Worm (Caenorhabditis elegans) whole organism, L1 larva: ENCODE data around the gene C14B1.3.

Source experiments
- C34B4.2 ChIP-seq: sonication (generic microtip); optimal IDR thresholded peaks from 2 replicates; lab custom pipeline; 2017; ENCODE audit warnings: mild to moderate bottlenecking, missing genetic modification characterization, missing compliant biosample characterization
- alr-1 ChIP-seq: fragments of 200-800 bp; sonication (Bioruptor generic); optimal IDR thresholded peaks from 2 replicates; lab custom pipeline; 2018; ENCODE audit warnings: borderline replicate concordance, mild to moderate bottlenecking, missing genetic modification characterization, missing compliant biosample characterization
- aly-2 ChIP-seq: fragments of 150-350 bp; optimal IDR thresholded peaks from 2 replicates; lab custom pipeline; 2014; ENCODE audit warnings: missing biosample characterization, missing genetic modification characterization
- ceh-82 ChIP-seq, 3 experiments: fragments of 150-350 bp in 1 of 3; sonication (generic microtip) in 2 of 3; optimal IDR thresholded peaks; 2 replicates each; lab custom pipeline; 2014 to 2017; ENCODE audit warnings: missing biosample characterization in 3 of 3, missing genetic modification characterization in 3 of 3
- dpl-1 ChIP-seq, 3 experiments: fragments of 150-350 bp in 2 of 3; sonication (generic microtip) in 1 of 3; optimal IDR thresholded peaks; 2 replicates each; lab custom pipeline; 2014 to 2017; ENCODE audit warnings: missing biosample characterization in 3 of 3, missing genetic modification characterization in 3 of 3, missing genetic modification reagents in 3 of 3
- efl-3 ChIP-seq: fragments of 200-800 bp; sonication (Bioruptor generic); optimal IDR thresholded peaks from 2 replicates; lab custom pipeline; 2018; ENCODE audit warnings: mild to moderate bottlenecking, missing genetic modification characterization, missing compliant biosample characterization
- egl-27 ChIP-seq, 2 experiments: fragments of 150-350 bp in 1 of 2; sonication (generic microtip); optimal IDR thresholded peaks; 3 replicates each; lab custom pipeline; 2017 to 2018; ENCODE audit warnings: missing biosample characterization in 2 of 2, missing genetic modification characterization in 2 of 2, missing genetic modification reagents in 2 of 2
- elt-2 ChIP-seq: sonication (generic microtip); optimal IDR thresholded peaks from 2 replicates; lab custom pipeline; 2016; ENCODE audit warnings: missing genetic modification characterization, mild to moderate bottlenecking, inconsistent platforms, missing compliant biosample characterization, missing genetic modification reagents
- elt-3 ChIP-seq, 6 experiments: fragments of 150-350 bp in 1 of 6; sonication (generic microtip); optimal IDR thresholded peaks; 2 replicates each; lab custom pipeline; 2017 to 2018; ENCODE audit warnings: missing biosample characterization in 6 of 6, missing genetic modification characterization in 6 of 6, inconsistent platforms in 1 of 6
- fkh-8 ChIP-seq: sonication (generic microtip); optimal IDR thresholded peaks from 2 replicates; lab custom pipeline; 2016; ENCODE audit warnings: mild to moderate bottlenecking, missing genetic modification characterization, missing compliant biosample characterization
- isw-1 ChIP-seq: fragments of 200-800 bp; sonication (Bioruptor generic); IDR thresholded peaks from 2 replicates; pipeline ENCODE4 v1.3.6; 2022; ENCODE audit warnings: missing genetic modification characterization, missing compliant biosample characterization
- jun-1 ChIP-seq: fragments of 150-350 bp; optimal IDR thresholded peaks from 2 replicates; lab custom pipeline; 2014; ENCODE audit warnings: missing biosample characterization, missing genetic modification reagents, missing genetic modification characterization
- lin-13 ChIP-seq: fragments of 150-350 bp; optimal IDR thresholded peaks from 2 replicates; lab custom pipeline; 2014; ENCODE audit warnings: missing biosample characterization, missing genetic modification reagents, missing genetic modification characterization
- lin-14 ChIP-seq: fragments of 200-800 bp; sonication (Bioruptor generic); optimal IDR thresholded peaks from 2 replicates; lab custom pipeline; 2018; ENCODE audit warnings: mild to moderate bottlenecking, missing genetic modification characterization, moderate library complexity, missing compliant biosample characterization
- lin-15B ChIP-seq: fragments of 150-350 bp; sonication (generic microtip); optimal IDR thresholded peaks from 3 replicates; lab custom pipeline; 2014; ENCODE audit warnings: missing biosample characterization, missing genetic modification characterization
- lin-35 ChIP-seq, 2 experiments: fragments of 150-350 bp; optimal IDR thresholded peaks; 2 replicates each; lab custom pipeline; 2014; ENCODE audit warnings: missing biosample characterization in 2 of 2, missing genetic modification characterization in 2 of 2, missing genetic modification reagents in 2 of 2
- lin-39 ChIP-seq: fragments of 150-350 bp; optimal IDR thresholded peaks from 2 replicates; lab custom pipeline; 2014; ENCODE audit warnings: missing biosample characterization, missing genetic modification reagents, missing genetic modification characterization
- lir-3 ChIP-seq: sonication (generic microtip); optimal IDR thresholded peaks from 2 replicates; lab custom pipeline; 2016; ENCODE audit warnings: mild to moderate bottlenecking, missing genetic modification characterization, moderate library complexity, missing compliant biosample characterization; ENCODE audit not compliant: poor library complexity
- lsy-2 ChIP-seq, 2 experiments: fragments of 150-350 bp; optimal IDR thresholded peaks; 2 replicates each; lab custom pipeline; 2014; ENCODE audit warnings: missing biosample characterization in 2 of 2, missing genetic modification characterization in 2 of 2
- mdl-1 ChIP-seq, 2 experiments: fragments of 150-350 bp; optimal IDR thresholded peaks; 2 replicates each; lab custom pipeline; 2014 to 2017; ENCODE audit warnings: missing biosample characterization in 2 of 2, missing genetic modification characterization in 2 of 2, inconsistent platforms in 1 of 2
- nhr-11 ChIP-seq: fragments of 150-350 bp; optimal IDR thresholded peaks from 2 replicates; lab custom pipeline; 2014; ENCODE audit warnings: missing biosample characterization, missing genetic modification characterization
- nhr-19 ChIP-seq: fragments of 200-800 bp; sonication (Bioruptor generic); conservative IDR thresholded peaks from 2 replicates; pipeline ENCODE4 v1.3.6; 2022; ENCODE audit warnings: missing genetic modification characterization, missing compliant biosample characterization
- nhr-237 ChIP-seq: fragments of 150-350 bp; optimal IDR thresholded peaks from 2 replicates; lab custom pipeline; 2014; ENCODE audit warnings: missing biosample characterization, missing genetic modification characterization
- nhr-76 ChIP-seq: sonication (generic microtip); optimal IDR thresholded peaks from 2 replicates; lab custom pipeline; 2017; ENCODE audit warnings: missing biosample characterization, missing genetic modification characterization
- nhr-84 ChIP-seq: sonication (generic microtip); optimal IDR thresholded peaks from 2 replicates; lab custom pipeline; 2017; ENCODE audit warnings: missing biosample characterization, missing genetic modification characterization
- nhr-85 ChIP-seq: sonication (generic microtip); peaks from one replicate; lab custom pipeline; 2016; ENCODE audit warnings: missing genetic modification characterization, inconsistent platforms, missing compliant biosample characterization
- nhr-90 ChIP-seq: sonication (generic microtip); optimal IDR thresholded peaks from 2 replicates; lab custom pipeline; 2016; ENCODE audit warnings: mild to moderate bottlenecking, missing genetic modification characterization, missing compliant biosample characterization; ENCODE audit not compliant: poor library complexity
- pag-3 ChIP-seq: sonication (generic microtip); optimal IDR thresholded peaks from 2 replicates; lab custom pipeline; 2017; ENCODE audit warnings: missing genetic modification characterization, mild to moderate bottlenecking, missing compliant biosample characterization, antibody characterized with exemption, borderline replicate concordance; ENCODE audit not compliant: insufficient read depth
- pqm-1 ChIP-seq: sonication (generic microtip); optimal IDR thresholded peaks from 3 replicates; lab custom pipeline; 2017; ENCODE audit warnings: missing biosample characterization, missing genetic modification characterization
- rnt-1 ChIP-seq: sonication (generic microtip); optimal IDR thresholded peaks from 2 replicates; lab custom pipeline; 2016; ENCODE audit warnings: mild to moderate bottlenecking, missing genetic modification characterization, moderate library complexity, missing compliant biosample characterization
- snu-23 ChIP-seq: sonication (generic microtip); optimal IDR thresholded peaks from 2 replicates; lab custom pipeline; 2016; ENCODE audit warnings: missing genetic modification characterization, missing compliant biosample characterization
- sox-4 ChIP-seq: sonication (generic microtip); optimal IDR thresholded peaks from 2 replicates; lab custom pipeline; 2016; ENCODE audit warnings: missing genetic modification characterization, missing compliant biosample characterization
- tbx-2 ChIP-seq: sonication (generic microtip); optimal IDR thresholded peaks from 2 replicates; lab custom pipeline; 2016; ENCODE audit warnings: missing genetic modification characterization, missing compliant biosample characterization
- tlp-1 ChIP-seq: fragments of 150-350 bp; optimal IDR thresholded peaks from 2 replicates; lab custom pipeline; 2014; ENCODE audit warnings: missing biosample characterization, missing genetic modification characterization
- zag-1 ChIP-seq: fragments of 150-350 bp; optimal IDR thresholded peaks from 2 replicates; lab custom pipeline; 2014; ENCODE audit warnings: missing biosample characterization, missing genetic modification characterization
- ztf-11 ChIP-seq, 2 experiments: sonication (generic microtip); optimal IDR thresholded peaks; 2 replicates each; lab custom pipeline; 2016 to 2017; ENCODE audit warnings: missing genetic modification characterization in 2 of 2, missing biosample characterization in 1 of 2, missing compliant biosample characterization in 1 of 2
- ztf-4 ChIP-seq: fragments of 150-350 bp; optimal IDR thresholded peaks from 2 replicates; lab custom pipeline; 2014; ENCODE audit warnings: missing biosample characterization, missing genetic modification characterization

The C14B1.3 gene

DNA sequence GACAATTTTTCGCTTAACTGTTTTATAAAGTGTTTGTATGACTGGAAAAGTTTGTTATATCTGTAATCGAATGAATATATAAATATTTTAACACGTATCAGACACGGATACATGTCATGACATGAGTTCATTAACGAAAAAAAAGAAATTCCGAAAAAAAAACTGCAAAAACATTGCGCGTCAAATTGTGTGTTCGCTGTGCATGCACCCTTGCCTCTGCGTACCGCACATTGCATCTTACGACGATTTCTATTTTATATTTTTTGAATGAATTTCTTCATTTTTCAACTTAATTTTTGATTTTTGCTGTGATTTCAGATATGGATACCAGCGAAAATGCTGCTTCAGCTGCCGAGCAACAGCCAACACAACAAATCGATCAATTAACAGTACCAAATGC is 1.6 kb downstream of the C14B1.3 start, which contains the start of gene wdr-5.1 (continued):
- peak; percentile 46 for TF ChIP-seq snu-23 (GFP tag; lab: Kevin White, UChicago)
- TF ChIP-seq isw-1 (GFP tag; lab: Robert Waterston, UW) = no peak
- no peak for TF ChIP-seq nhr-19
- no peak for TF ChIP-seq nhr-76 (tag; lab: Kevin White, UChicago)
- no peak for TF ChIP-seq lir-3
- no peak for TF ChIP-seq efl-3 (GFP tag; lab: Kevin White, UChicago)
- peak in 1 of 3 experiments; percentile 22 for TF ChIP-seq ceh-82 (tag; optimal IDR thresholded peaks at IDR 0.05; lab: Kevin White, UChicago)
- TF ChIP-seq aly-2 (tag; lab: Kevin White, UChicago) = no peak
- TF ChIP-seq lin-14 (GFP tag; lab: Kevin White, UChicago) = no peak
- no peak for TF ChIP-seq ztf-11 (tag; optimal IDR thresholded peaks at IDR 0.05; lab: Kevin White, UChicago)
- TF ChIP-seq pag-3 (tag; lab: Kevin White, UChicago) = no peak
- TF ChIP-seq lin-35 (GFP tag; optimal IDR thresholded peaks at IDR 0.05; lab: Kevin White, UChicago) = peak; percentile 21 to 47
- peak; percentile 31 to 62 for TF ChIP-seq lsy-2 (tag; optimal IDR thresholded peaks at IDR 0.05; lab: Kevin White, UChicago)
- TF ChIP-seq dpl-1 (GFP tag; optimal IDR thresholded peaks at IDR 0.05; lab: Kevin White, UChicago) = peak in 2 of 3 experiments; percentile 37 to 60

ce11 chrIII:3706586-3706985 is 3.2 kb downstream of the C14B1.3 start, which contains the start of gene dph-1:
Gene dph-1, plus strand, starts transcription at chrIII:3706886.
- TF ChIP-seq nhr-237 (tag; lab: Kevin White, UChicago) (no peak), jun-1 (tag; lab: Kevin White, UChicago) (no peak), elt-3 (tag; optimal IDR thresholded peaks at IDR 0.05; lab: Kevin White, UChicago) (no peak), egl-27 (tag; optimal IDR thresholded peaks at IDR 0.05; lab: Kevin White, UChicago) (no peak), pqm-1 (tag; lab: Kevin White, UChicago) (no peak), alr-1 (tag; lab: Kevin White, UChicago) (no peak), lin-39 (tag; lab: Kevin White, UChicago) (no peak), nhr-11 (no peak), isw-1 (GFP tag; lab: Robert Waterston, UW) (no peak), lin-15B (tag; lab: Kevin White, UChicago) (no peak), rnt-1 (tag; lab: Kevin White, UChicago) (no peak), tlp-1 (tag; lab: Kevin White, UChicago) (no peak), lin-13 (GFP tag; lab: Kevin White, UChicago) (no peak), zag-1 (tag; lab: Kevin White, UChicago) (no peak), sox-4 (tag; lab: Kevin White, UChicago) (no peak), ztf-4 (tag; lab: Kevin White, UChicago) (no peak)
- TF ChIP-seq, all 84 proteins: peak for 0

ce11 chrIII:3709030-3709429 is 5.7 kb downstream of the C14B1.3 start, which contains the start of gene alkb-8:
Gene alkb-8, plus strand, starts transcription at chrIII:3709330.
- no peak for TF ChIP-seq snu-23 (GFP tag; lab: Kevin White, UChicago)
- TF ChIP-seq aly-2 (tag; lab: Kevin White, UChicago) = no peak
- TF ChIP-seq lin-13 (GFP tag; lab: Kevin White, UChicago) = no peak
- TF ChIP-seq C34B4.2 = no peak
- no peak for TF ChIP-seq nhr-90
- no peak for TF ChIP-seq tbx-2 (tag; lab: Kevin White, UChicago)
- no peak for TF ChIP-seq alr-1 (tag; lab: Kevin White, UChicago)
- TF ChIP-seq elt-2 (tag; lab: Kevin White, UChicago) = no peak
- no peak for TF ChIP-seq tlp-1 (tag; lab: Kevin White, UChicago)
- TF ChIP-seq nhr-84 (tag; lab: Kevin White, UChicago) = no peak
- TF ChIP-seq mdl-1 (tag; optimal IDR thresholded peaks at IDR 0.05; lab: Kevin White, UChicago) = no peak

ce11 chrIII:3713163-3713562 is 9.8 kb downstream of the C14B1.3 start, which contains the start of gene nrde-1:
Gene nrde-1, plus strand, starts transcription at chrIII:3713463.
- peak; percentile 42 for TF ChIP-seq nhr-85
- TF ChIP-seq fkh-8 (tag; lab: Kevin White, UChicago) = no peak
